Worm (Caenorhabditis elegans): Measurements from ENCODE around the gene C44B9.2.
A peak's percentile ranks its signal among the peaks of the same experiment; 100 is the strongest.

C44B9.2 gene

ce11 chrIII:10914971-10915370 lies 39.7 kb downstream of the C44B9.2 start:
- no peak for TF ChIP-seq mab-5 (tag; optimal IDR thresholded peaks at IDR 0.05)
- TF ChIP-seq elt-1 (tag; optimal IDR thresholded peaks at IDR 0.05; ENCODE audit: borderline replicate concordance, insufficient read depth) = no peak
- no peak for TF ChIP-seq sptf-1 (tag; optimal IDR thresholded peaks at IDR 0.05)
- no peak for TF ChIP-seq unc-39 (tag; optimal IDR thresholded peaks at IDR 0.05)
- TF ChIP-seq lin-13 (tag; optimal IDR thresholded peaks at IDR 0.05) = no peak
- no peak for TF ChIP-seq nhr-76 (tag; optimal IDR thresholded peaks at IDR 0.05)
- TF ChIP-seq flh-1 (GFP tag; optimal IDR thresholded peaks at IDR 0.05) = no peak
- TF ChIP-seq bed-3 (GFP tag; optimal IDR thresholded peaks at IDR 0.05) = no peak
- no peak for TF ChIP-seq unc-62 (GFP tag; optimal IDR thresholded peaks at IDR 0.05)
- TF ChIP-seq unc-120 (tag; optimal IDR thresholded peaks at IDR 0.05; ENCODE audit: poor library complexity, severe bottlenecking) = no peak
- no peak for TF ChIP-seq lin-32 (GFP tag; optimal IDR thresholded peaks at IDR 0.05)
- no peak for TF ChIP-seq nhr-2 (tag; optimal IDR thresholded peaks at IDR 0.05)
- no peak for TF ChIP-seq ceh-83 (GFP tag; optimal IDR thresholded peaks at IDR 0.05)
- no peak for TF ChIP-seq sem-2 (GFP tag; optimal IDR thresholded peaks at IDR 0.05)
- TF ChIP-seq pha-4 (tag; optimal IDR thresholded peaks at IDR 0.05) = no peak
- TF ChIP-seq nhr-28 (tag; optimal IDR thresholded peaks at IDR 0.05) = no peak
- TF ChIP-seq zip-8 (tag; optimal IDR thresholded peaks at IDR 0.05) = no peak
- TF ChIP-seq drap-1 (GFP tag; optimal IDR thresholded peaks at IDR 0.05) = no peak
- no peak for TF ChIP-seq ham-2 (GFP tag; optimal IDR thresholded peaks at IDR 0.05)

ce11 chrIII:10920044-10920443 lies 44.8 kb downstream of the C44B9.2 start, which contains the start of gene vab-7:
Gene vab-7, plus strand, starts transcription at chrIII:10920344.
- TF ChIP-seq lsy-2 (tag; optimal IDR thresholded peaks at IDR 0.05) = peak; percentile 45
- no peak for TF ChIP-seq bed-3 (GFP tag; optimal IDR thresholded peaks at IDR 0.05)

- TF ChIP-seq lin-13 (tag; optimal IDR thresholded peaks at IDR 0.05) (no peak), nhr-28 (tag; optimal IDR thresholded peaks at IDR 0.05) (no peak), M03D4.4 (tag; optimal IDR thresholded peaks at IDR 0.05) (no peak), snpc-4 (tag; optimal IDR thresholded peaks at IDR 0.05) (no peak), bed-3 (GFP tag; optimal IDR thresholded peaks at IDR 0.05) (no peak), unc-39 (tag; optimal IDR thresholded peaks at IDR 0.05) (no peak), ceh-43 (GFP tag; optimal IDR thresholded peaks at IDR 0.05) (no peak), sem-2 (GFP tag; optimal IDR thresholded peaks at IDR 0.05) (no peak), mls-2 (tag; optimal IDR thresholded peaks at IDR 0.05) (no peak)
These were observed 46.2 kb downstream of the C44B9.2 start for ce11 chrIII:10921474-10921873.

- TF ChIP-seq hlh-1 (tag; optimal IDR thresholded peaks at IDR 0.05) = no peak
- TF ChIP-seq nhr-237 (tag; optimal IDR thresholded peaks at IDR 0.05) = no peak
- TF ChIP-seq unc-120 (tag; optimal IDR thresholded peaks at IDR 0.05; ENCODE audit: poor library complexity, severe bottlenecking) = no peak
- TF ChIP-seq tbx-8 (GFP tag; optimal IDR thresholded peaks at IDR 0.05) = no peak
- TF ChIP-seq ceh-83 (GFP tag; optimal IDR thresholded peaks at IDR 0.05) = no peak
- TF ChIP-seq M03D4.4 (tag; optimal IDR thresholded peaks at IDR 0.05) = no peak
- no peak for TF ChIP-seq elt-3 (tag; optimal IDR thresholded peaks at IDR 0.05)
- no peak for TF ChIP-seq nhr-12 (tag; optimal IDR thresholded peaks at IDR 0.05)
- no peak for TF ChIP-seq nhr-2 (tag; optimal IDR thresholded peaks at IDR 0.05)
- no peak for TF ChIP-seq snpc-4 (tag; optimal IDR thresholded peaks at IDR 0.05)
- TF ChIP-seq lin-13 (tag; optimal IDR thresholded peaks at IDR 0.05) = no peak
- TF ChIP-seq unc-62 (GFP tag; optimal IDR thresholded peaks at IDR 0.05) = no peak
- TF ChIP-seq sem-2 (GFP tag; optimal IDR thresholded peaks at IDR 0.05) = no peak
- no peak for TF ChIP-seq ceh-43 (GFP tag; optimal IDR thresholded peaks at IDR 0.05)
- no peak for TF ChIP-seq elt-1 (tag; optimal IDR thresholded peaks at IDR 0.05; ENCODE audit: borderline replicate concordance, insufficient read depth)
- no peak for TF ChIP-seq drap-1 (GFP tag; optimal IDR thresholded peaks at IDR 0.05)
- no peak for TF ChIP-seq mab-5 (tag; optimal IDR thresholded peaks at IDR 0.05)
- no peak for TF ChIP-seq mep-1 (tag; optimal IDR thresholded peaks at IDR 0.05)
These were observed 48.3 kb downstream of the C44B9.2 start for ce11 chrIII:10923539-10923938.
